Worm (Caenorhabditis elegans) whole organism, late embryonic: ENCODE results near the gene Y4C6B.3.

Source experiments
- ceh-19 ChIP-seq: fragments of 200-800 bp; sonication (Bioruptor generic); optimal IDR thresholded peaks from 2 replicates; lab custom pipeline; 2018; ENCODE audit warnings: mild to moderate bottlenecking, missing genetic modification characterization, missing compliant biosample characterization
- pax-1 ChIP-seq: fragments of 150-350 bp; optimal IDR thresholded peaks from 2 replicates; lab custom pipeline; 2014; ENCODE audit warnings: missing biosample characterization, missing genetic modification characterization
- rnt-1 ChIP-seq: sonication (generic microtip); optimal IDR thresholded peaks from 2 replicates; lab custom pipeline; 2016; ENCODE audit warnings: missing genetic modification characterization, missing compliant biosample characterization

DNA sequence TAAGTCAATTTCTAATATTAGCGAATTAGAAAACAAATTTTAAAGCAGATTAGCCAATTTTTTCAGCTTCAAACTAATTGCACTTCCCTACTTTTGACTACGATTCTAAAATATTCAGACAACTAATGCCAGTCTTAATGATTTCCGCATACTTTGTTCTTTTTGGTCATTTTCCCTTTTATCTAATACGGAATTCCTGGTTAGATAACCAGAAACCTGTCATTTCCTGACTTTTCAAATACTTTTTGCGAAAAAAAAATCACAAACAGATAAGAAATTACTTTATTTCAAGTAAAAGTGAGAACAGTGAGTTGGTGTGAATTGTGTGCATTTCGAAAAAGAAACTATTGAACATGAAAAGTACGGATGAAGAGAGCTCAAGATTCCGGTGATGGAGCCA lies 47.9 kb downstream of the Y4C6B.3 start:
- TF ChIP-seq ceh-19 (GFP tag; lab: Kevin White, UChicago): no peak
- no peak for TF ChIP-seq pax-1 (tag; lab: Kevin White, UChicago)
- no peak for TF ChIP-seq rnt-1 (tag; lab: Kevin White, UChicago)
